Worm (Caenorhabditis elegans): Measurements from ENCODE around the gene oac-15.

DNA sequence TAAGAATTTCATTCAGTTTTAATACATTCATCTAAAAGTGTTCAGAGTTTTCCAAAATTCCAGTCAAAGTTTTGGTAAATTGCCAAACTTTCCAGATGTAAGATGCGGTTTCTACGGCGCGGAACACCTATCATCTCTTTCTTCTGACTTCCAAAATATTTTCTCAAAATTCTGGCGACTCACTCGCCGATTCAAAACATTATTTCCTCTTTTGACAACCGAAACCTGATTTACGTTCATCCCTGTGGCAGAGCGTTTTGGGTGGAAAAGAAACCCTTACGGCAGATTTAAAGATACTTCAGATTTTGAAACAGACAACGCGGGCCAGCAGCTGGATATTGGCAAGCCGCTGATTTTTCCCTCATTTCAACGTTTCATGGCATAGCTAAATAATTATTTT lies 11.7 kb downstream of the oac-15 start, which contains the start of gene F11A5.5:
- TF ChIP-seq R02D3.7 (tag; optimal IDR thresholded peaks at IDR 0.05) = no peak
- no peak for TF ChIP-seq F13H6.1 (tag; optimal IDR thresholded peaks at IDR 0.05)
- TF ChIP-seq elt-3 (tag; optimal IDR thresholded peaks at IDR 0.05) = no peak
- no peak for TF ChIP-seq Y55F3AM.14 (GFP tag; optimal IDR thresholded peaks at IDR 0.05)
